Worm (Caenorhabditis elegans) whole organism, midembryonic: Measurements from ENCODE around the gene cht-5.

Experiments used
- T22C8.4 ChIP-seq: fragments of 200-800 bp; sonication (Bioruptor generic); IDR thresholded peaks from 2 replicates; pipeline ENCODE4 v1.3.6; 2022; ENCODE audit warnings: missing genetic modification characterization, missing compliant biosample characterization
- cog-1 ChIP-seq: sonication (generic microtip); optimal IDR thresholded peaks from 2 replicates; lab custom pipeline; 2016; ENCODE audit warnings: missing genetic modification characterization, missing compliant biosample characterization
- flt-1 ChIP-seq: fragments of 200-800 bp; sonication (Bioruptor generic); IDR thresholded peaks from 2 replicates; pipeline ENCODE4 v1.3.6; 2022; ENCODE audit warnings: missing genetic modification characterization, missing compliant biosample characterization
- klf-2 ChIP-seq: fragments of 200-800 bp; sonication (Bioruptor generic); conservative IDR thresholded peaks from 2 replicates; pipeline ENCODE4 v1.3.6; 2022; ENCODE audit warnings: missing genetic modification reagents, missing genetic modification characterization, missing compliant biosample characterization
- med-1 ChIP-seq: sonication (generic microtip); optimal IDR thresholded peaks from 2 replicates; lab custom pipeline; 2017; ENCODE audit warnings: missing genetic modification characterization, mild to moderate bottlenecking, missing compliant biosample characterization, antibody characterized with exemption, missing genetic modification reagents; ENCODE audit not compliant: insufficient read depth
- ref-1 ChIP-seq: fragments of 200-800 bp; sonication (Bioruptor generic); conservative IDR thresholded peaks from 2 replicates; pipeline ENCODE4 v1.3.6; 2022; ENCODE audit warnings: missing genetic modification reagents, missing genetic modification characterization, missing compliant biosample characterization
- tab-1 ChIP-seq: fragments of 200-800 bp; sonication (Bioruptor generic); IDR thresholded peaks from 2 replicates; pipeline ENCODE4 v1.3.6; 2022; ENCODE audit warnings: missing genetic modification characterization, missing compliant biosample characterization
- ztf-23 ChIP-seq: fragments of 200-800 bp; sonication (Bioruptor generic); IDR thresholded peaks from 2 replicates; pipeline ENCODE4 v1.3.6; 2022; ENCODE audit warnings: missing genetic modification reagents, missing genetic modification characterization, missing compliant biosample characterization
- ztf-29 ChIP-seq: fragments of 200-800 bp; sonication (Bioruptor generic); IDR thresholded peaks from 2 replicates; pipeline ENCODE4 v1.3.6; 2022; ENCODE audit warnings: missing genetic modification reagents, missing genetic modification characterization, missing compliant biosample characterization

Gene cht-5

DNA sequence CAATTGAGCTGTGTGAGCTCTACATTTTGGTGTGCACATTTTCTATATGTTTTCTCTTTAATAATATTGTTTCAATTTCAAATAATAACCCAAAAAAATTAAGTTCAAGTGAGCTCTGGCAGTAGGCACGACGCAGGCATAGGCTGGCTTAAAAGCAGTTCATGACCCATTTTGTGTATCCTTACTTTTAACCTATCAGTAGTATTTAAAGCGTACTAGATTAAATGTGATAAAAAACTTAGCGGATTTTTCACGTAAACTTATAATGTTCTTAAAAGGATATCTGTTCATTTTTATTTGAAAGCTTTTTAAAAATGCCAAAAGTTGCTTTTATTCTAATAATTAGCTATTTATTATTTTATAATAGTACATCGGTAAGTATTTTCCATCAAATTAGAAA, 8.9 kb downstream of the cht-5 start, which contains the start of gene C08B6.6:
C08B6.6 (plus strand) TSS at position 301 of the 400 bp plus-strand sequence.
- TF ChIP-seq T22C8.4 = no peak
- TF ChIP-seq flt-1 (GFP tag; lab: Robert Waterston, UW) = no peak
- TF ChIP-seq klf-2 (GFP tag; lab: Robert Waterston, UW) = no peak
- no peak for TF ChIP-seq ztf-23 (GFP tag; lab: Robert Waterston, UW)
- no peak for TF ChIP-seq tab-1
- TF ChIP-seq ref-1 (GFP tag; lab: Robert Waterston, UW) = no peak
- no peak for TF ChIP-seq med-1 (GFP tag; lab: Kevin White, UChicago)
- no peak for TF ChIP-seq cog-1 (tag; lab: Kevin White, UChicago)
- TF ChIP-seq ztf-29 (GFP tag; lab: Robert Waterston, UW) = no peak

DNA sequence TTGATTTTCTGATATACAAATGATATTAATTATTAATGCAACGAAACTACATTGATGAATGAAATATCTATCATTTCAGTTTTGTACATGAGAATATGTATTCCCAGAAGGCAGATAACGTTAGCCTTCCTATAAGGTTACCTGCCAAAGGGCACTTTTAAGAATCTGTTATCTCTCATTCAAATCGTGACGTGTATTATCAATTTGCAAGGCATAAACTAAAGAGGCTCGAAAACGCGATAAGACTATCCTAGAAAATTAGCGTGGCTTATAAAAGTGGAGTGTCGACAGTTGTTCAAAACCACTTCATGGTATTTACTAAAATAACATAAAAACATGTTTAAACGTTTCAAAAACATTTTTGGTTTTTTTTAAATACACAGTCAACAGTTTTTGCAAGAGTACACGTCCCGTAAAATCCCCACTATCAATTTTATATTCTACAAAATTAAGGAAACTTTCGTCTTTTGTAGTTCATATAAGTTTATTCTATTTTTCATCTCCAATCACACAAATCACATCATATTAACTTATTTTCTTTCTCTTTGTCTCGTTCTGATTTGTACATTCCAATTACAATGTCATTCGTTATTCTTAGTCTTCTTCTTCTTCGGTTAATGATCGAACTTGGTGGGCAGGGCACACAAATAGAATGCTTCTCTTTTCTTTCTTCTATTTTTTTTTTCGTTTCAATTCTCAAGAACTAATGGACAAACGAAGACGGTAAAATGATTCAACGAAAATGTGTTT, 10.5 kb downstream of the cht-5 start, which contains the start of gene C08B6.10:
C08B6.10 (plus strand) TSS at position 700 of the 750 bp plus-strand sequence.
- no peak for TF ChIP-seq tab-1
- TF ChIP-seq flt-1 (GFP tag; lab: Robert Waterston, UW) = no peak
- TF ChIP-seq ztf-29 (GFP tag; lab: Robert Waterston, UW) = no peak

DNA sequence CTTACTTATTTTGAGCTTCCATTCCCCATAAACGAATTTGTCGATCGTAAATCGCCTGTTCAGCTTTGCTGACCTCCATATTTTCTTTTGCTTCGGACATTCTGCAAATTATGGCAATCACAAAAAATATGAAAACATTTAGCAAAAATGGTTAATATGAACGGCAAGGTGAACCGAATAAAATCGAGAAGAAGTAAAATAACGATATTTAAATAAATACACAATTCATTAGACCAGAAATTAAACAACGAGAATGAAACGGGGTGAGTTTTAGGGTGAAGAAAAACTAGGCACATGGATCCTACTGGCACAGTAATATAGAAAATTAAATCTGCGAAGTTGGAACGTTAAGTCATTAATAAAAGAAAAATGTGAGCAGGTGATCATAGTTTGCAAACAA, 15.8 kb downstream of the cht-5 start, which contains the start of gene aos-1:
aos-1 (minus strand) TSS at position 101 of the 400 bp plus-strand sequence.
- TF ChIP-seq tab-1 = no peak
- TF ChIP-seq ref-1 (GFP tag; lab: Robert Waterston, UW) = no peak
- TF ChIP-seq cog-1 (tag; lab: Kevin White, UChicago) = no peak
- TF ChIP-seq ztf-23 (GFP tag; lab: Robert Waterston, UW) = no peak
- TF ChIP-seq flt-1 (GFP tag; lab: Robert Waterston, UW) = no peak
- TF ChIP-seq klf-2 (GFP tag; lab: Robert Waterston, UW) = no peak
- TF ChIP-seq T22C8.4 = no peak
- TF ChIP-seq ztf-29 (GFP tag; lab: Robert Waterston, UW) = no peak
- no peak for TF ChIP-seq med-1 (GFP tag; lab: Kevin White, UChicago)

DNA sequence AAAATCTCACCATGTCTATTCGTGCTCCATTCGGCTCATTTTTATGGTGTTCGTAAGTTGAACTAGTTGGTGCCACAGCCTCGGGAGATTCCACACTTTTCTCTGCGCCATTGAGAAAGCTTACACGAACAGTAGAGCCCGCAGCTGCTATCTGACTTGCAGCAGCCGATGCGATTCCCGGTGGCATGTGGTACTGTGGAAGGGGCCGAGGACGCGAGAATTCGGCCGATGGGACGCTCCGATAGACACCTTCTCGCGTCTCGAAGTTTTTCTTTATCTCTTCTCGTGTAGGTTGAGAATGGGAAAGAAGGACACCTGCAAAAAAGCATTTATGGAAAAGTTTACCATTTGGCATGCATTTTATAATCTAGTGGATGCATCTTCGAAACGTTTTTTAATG, 18.8 kb downstream of the cht-5 start:
- no peak for TF ChIP-seq ztf-29 (GFP tag; lab: Robert Waterston, UW)
- TF ChIP-seq ztf-23 (GFP tag; lab: Robert Waterston, UW) = no peak
- no peak for TF ChIP-seq tab-1
- TF ChIP-seq ref-1 (GFP tag; lab: Robert Waterston, UW) = no peak
- TF ChIP-seq cog-1 (tag; lab: Kevin White, UChicago) = no peak
- no peak for TF ChIP-seq T22C8.4
- TF ChIP-seq med-1 (GFP tag; lab: Kevin White, UChicago) = no peak
- no peak for TF ChIP-seq klf-2 (GFP tag; lab: Robert Waterston, UW)
- no peak for TF ChIP-seq flt-1 (GFP tag; lab: Robert Waterston, UW)

DNA sequence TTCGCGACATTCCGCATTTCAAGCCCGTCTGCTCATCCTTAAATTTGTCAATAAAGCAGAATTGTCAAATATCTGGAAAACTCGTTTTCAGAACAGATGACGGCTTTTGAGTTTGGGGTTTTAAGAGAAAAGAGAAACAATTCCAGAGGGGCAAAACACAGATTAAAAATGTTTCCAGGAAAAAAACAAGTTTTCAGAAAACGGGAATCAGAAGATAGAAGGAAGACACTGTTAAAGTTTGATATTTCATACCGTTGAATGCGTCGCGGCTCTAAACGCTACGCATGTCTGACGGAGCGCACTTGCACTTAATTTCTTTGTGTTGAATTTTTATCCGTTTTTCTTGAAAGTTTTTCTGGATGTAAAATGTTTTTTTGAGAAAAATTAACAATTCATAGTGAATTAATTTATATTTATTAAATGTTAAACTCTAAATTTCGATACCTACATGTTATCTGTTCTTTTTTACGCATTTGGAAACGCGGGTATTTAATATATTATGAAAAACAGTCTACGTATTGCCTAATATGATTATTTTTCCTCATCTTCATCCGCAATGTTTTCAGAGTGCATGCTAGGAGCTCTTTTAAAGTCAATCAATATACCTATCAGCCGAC, 19.8 kb downstream of the cht-5 start, which contains the start of the genes C08B6.18, wdr-20 and C08B6.8:
C08B6.18 (minus strand) TSS at position 51 of the 617 bp plus-strand sequence.
wdr-20 (minus strand) TSS at position 82 of the 617 bp plus-strand sequence.
C08B6.8 (plus strand) TSS at position 567 of the 617 bp plus-strand sequence.
- TF ChIP-seq tab-1 (no peak), flt-1 (GFP tag; lab: Robert Waterston, UW) (no peak), T22C8.4 (no peak), med-1 (GFP tag; lab: Kevin White, UChicago) (no peak), ztf-23 (GFP tag; lab: Robert Waterston, UW) (no peak), ref-1 (GFP tag; lab: Robert Waterston, UW) (no peak), klf-2 (GFP tag; lab: Robert Waterston, UW) (no peak), cog-1 (tag; lab: Kevin White, UChicago) (no peak), ztf-29 (GFP tag; lab: Robert Waterston, UW) (no peak)

DNA sequence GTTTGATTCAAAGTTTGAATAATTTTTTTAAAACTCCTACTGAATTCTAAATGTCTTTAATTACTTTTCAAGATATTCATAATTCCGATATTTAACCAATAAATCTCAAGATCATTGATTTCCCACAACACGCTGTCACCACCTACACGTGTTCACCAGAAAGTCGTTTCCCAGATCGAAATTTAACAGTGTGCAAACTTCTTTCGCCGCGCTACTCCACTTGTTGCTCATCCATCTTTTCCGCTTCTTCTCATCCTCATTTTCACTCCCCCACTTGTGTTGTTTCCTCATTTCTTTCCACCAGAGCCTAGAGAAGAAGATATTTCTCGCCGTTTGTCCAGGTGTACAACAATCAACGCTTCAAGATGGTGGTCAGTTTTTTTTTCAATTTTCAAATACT, 31.2 kb downstream of the cht-5 start, which contains the start of gene C51E3.9:
C51E3.9 (plus strand) TSS at position 301 of the 400 bp plus-strand sequence.
- TF ChIP-seq ztf-23 (GFP tag; lab: Robert Waterston, UW) (no peak), flt-1 (GFP tag; lab: Robert Waterston, UW) (no peak), cog-1 (tag; lab: Kevin White, UChicago) (no peak), med-1 (GFP tag; lab: Kevin White, UChicago) (no peak), ztf-29 (GFP tag; lab: Robert Waterston, UW) (no peak), ref-1 (GFP tag; lab: Robert Waterston, UW) (no peak), T22C8.4 (no peak), klf-2 (GFP tag; lab: Robert Waterston, UW) (no peak), tab-1 (no peak)

DNA sequence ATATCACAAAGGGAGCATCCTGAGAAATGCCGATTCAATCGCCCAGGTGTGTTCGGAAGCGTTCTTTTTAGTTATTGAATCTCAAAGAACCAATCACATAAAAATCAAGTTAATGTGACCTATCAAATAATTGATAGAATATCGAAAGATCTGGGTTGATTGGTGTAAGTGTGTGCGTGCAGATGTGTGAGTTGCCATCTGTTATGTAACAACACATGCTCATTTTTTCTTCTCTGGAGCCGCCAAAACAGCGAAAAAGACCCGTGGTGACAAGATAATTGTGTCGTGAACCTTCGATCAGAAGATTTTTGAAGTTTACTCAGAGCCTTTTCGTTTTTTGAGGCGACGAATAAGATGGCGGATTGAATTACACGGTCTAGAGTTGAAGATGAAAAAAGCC, 32.4 kb downstream of the cht-5 start:
- no peak for TF ChIP-seq flt-1 (GFP tag; lab: Robert Waterston, UW)
- no peak for TF ChIP-seq ref-1 (GFP tag; lab: Robert Waterston, UW)
- TF ChIP-seq ztf-29 (GFP tag; lab: Robert Waterston, UW) = no peak
- no peak for TF ChIP-seq T22C8.4
- no peak for TF ChIP-seq med-1 (GFP tag; lab: Kevin White, UChicago)
- TF ChIP-seq ztf-23 (GFP tag; lab: Robert Waterston, UW) = no peak
- no peak for TF ChIP-seq tab-1

DNA sequence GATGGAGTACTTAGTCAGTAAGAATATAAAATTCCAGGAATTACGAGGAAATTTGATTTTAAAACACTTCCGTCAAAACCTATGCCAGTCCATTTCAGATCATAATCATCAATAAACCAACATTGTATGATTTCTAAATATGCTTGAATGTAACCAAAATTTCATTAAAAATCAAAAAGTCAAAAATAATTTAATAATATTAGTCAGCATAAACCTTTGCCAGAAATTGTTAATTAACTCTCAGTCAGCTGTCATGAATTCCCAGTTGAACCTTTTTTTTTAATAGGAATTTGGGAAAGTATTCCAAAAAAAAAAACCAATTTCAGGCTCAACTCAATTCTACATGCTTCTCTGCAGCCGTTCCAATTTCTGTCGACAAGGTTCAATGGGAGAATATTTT, 33.9 kb downstream of the cht-5 start, which contains the start of gene srsx-26:
srsx-26 (plus strand) TSS at position 301 of the 400 bp plus-strand sequence.
- no peak for TF ChIP-seq ref-1 (GFP tag; lab: Robert Waterston, UW)
- no peak for TF ChIP-seq ztf-29 (GFP tag; lab: Robert Waterston, UW)
- TF ChIP-seq med-1 (GFP tag; lab: Kevin White, UChicago) = no peak
- TF ChIP-seq T22C8.4 = no peak
- no peak for TF ChIP-seq cog-1 (tag; lab: Kevin White, UChicago)
- TF ChIP-seq tab-1 = no peak
- TF ChIP-seq ztf-23 (GFP tag; lab: Robert Waterston, UW) = no peak
- TF ChIP-seq flt-1 (GFP tag; lab: Robert Waterston, UW) = no peak
- no peak for TF ChIP-seq klf-2 (GFP tag; lab: Robert Waterston, UW)
